Fruit fly (Drosophila melanogaster) whole organism, pupa: ENCODE data around the gene GlyRS.

Experiments used
- CG10348 ChIP-seq: fragments of 200-800 bp; sonication (Bioruptor generic); IDR thresholded peaks from 2 replicates; pipeline ENCODE4 v1.3.6; 2022; ENCODE audit warnings: missing biosample characterization, missing genetic modification characterization
- CG12605 ChIP-seq: fragments of 200-800 bp; sonication (Bioruptor generic); IDR thresholded peaks from 2 replicates; pipeline ENCODE4 v1.3.6; 2022; ENCODE audit warnings: missing biosample characterization, missing genetic modification characterization
- CG13204 ChIP-seq: fragments of 200-800 bp; sonication (Bioruptor generic); optimal IDR thresholded peaks from 2 replicates; lab custom pipeline; 2018; ENCODE audit warnings: missing biosample characterization, mild to moderate bottlenecking, missing genetic modification characterization, moderate library complexity
- CG14655 ChIP-seq: fragments of 200-800 bp; sonication (Bioruptor generic); optimal IDR thresholded peaks from 3 replicates; lab custom pipeline; 2017; ENCODE audit warnings: mild to moderate bottlenecking, missing biosample characterization, missing genetic modification reagents, missing genetic modification characterization
- CG15710 ChIP-seq: fragments of 200-800 bp; sonication (Bioruptor generic); optimal IDR thresholded peaks from 2 replicates; lab custom pipeline; 2018; ENCODE audit warnings: missing biosample characterization, mild to moderate bottlenecking, missing genetic modification characterization, moderate library complexity
- CG17806 ChIP-seq: fragments of 200-800 bp; sonication (Bioruptor generic); optimal IDR thresholded peaks from 2 replicates; lab custom pipeline; 2018; ENCODE audit warnings: missing biosample characterization, mild to moderate bottlenecking, missing genetic modification characterization, moderate library complexity
- CG32121 ChIP-seq: fragments of 200-800 bp; sonication (Bioruptor generic); IDR thresholded peaks from 2 replicates; pipeline ENCODE4 v1.3.6; 2022; ENCODE audit warnings: missing biosample characterization, missing genetic modification characterization
- CG34367 ChIP-seq: fragments of 200-800 bp; sonication (Bioruptor generic); optimal IDR thresholded peaks from 2 replicates; lab custom pipeline; 2018; ENCODE audit warnings: missing biosample characterization, mild to moderate bottlenecking, missing genetic modification characterization
- CG4496 ChIP-seq: fragments of 200-800 bp; sonication (Bioruptor generic); IDR thresholded peaks from 3 replicates; pipeline ENCODE4 v1.3.6; 2022; ENCODE audit warnings: missing biosample characterization, missing genetic modification characterization
- CG8159 ChIP-seq: fragments of 200-800 bp; sonication (Bioruptor generic); optimal IDR thresholded peaks from 3 replicates; lab custom pipeline; 2018; ENCODE audit warnings: missing biosample characterization, mild to moderate bottlenecking, missing genetic modification characterization, moderate library complexity
- CG8301 ChIP-seq: fragments of 200-800 bp; sonication (Bioruptor generic); optimal IDR thresholded peaks from 2 replicates; lab custom pipeline; 2018; ENCODE audit warnings: missing biosample characterization, mild to moderate bottlenecking, missing genetic modification characterization
- CG9948 ChIP-seq: fragments of 200-800 bp; sonication (Bioruptor generic); optimal IDR thresholded peaks from 2 replicates; lab custom pipeline; 2018; ENCODE audit warnings: missing biosample characterization, mild to moderate bottlenecking, missing genetic modification characterization, moderate library complexity
- D1 ChIP-seq: fragments of 200-800 bp; sonication (Bioruptor generic); optimal IDR thresholded peaks from 2 replicates; lab custom pipeline; 2018; ENCODE audit warnings: missing biosample characterization, mild to moderate bottlenecking, missing genetic modification characterization, moderate library complexity
- EcR ChIP-seq: fragments of 200-800 bp; sonication (Bioruptor generic); optimal IDR thresholded peaks from 3 replicates; lab custom pipeline; 2019; ENCODE audit warnings: missing biosample characterization, missing genetic modification characterization, mild to moderate bottlenecking, moderate library complexity, missing genetic modification reagents
- Ets98B ChIP-seq: fragments of 200-800 bp; sonication (Bioruptor generic); IDR thresholded peaks from 2 replicates; pipeline ENCODE4 v1.3.6; 2022; ENCODE audit warnings: missing biosample characterization, missing genetic modification characterization
- Pif1A ChIP-seq: fragments of 200-800 bp; sonication (Bioruptor generic); optimal IDR thresholded peaks from 3 replicates; lab custom pipeline; 2016; ENCODE audit warnings: missing biosample characterization, missing genetic modification characterization
- Pif1B ChIP-seq: fragments of 200-800 bp; sonication (Bioruptor generic); optimal IDR thresholded peaks from 3 replicates; lab custom pipeline; 2016; ENCODE audit warnings: missing biosample characterization, missing genetic modification characterization
- Snoo ChIP-seq: fragments of 200-800 bp; sonication (Bioruptor generic); optimal IDR thresholded peaks from 3 replicates; lab custom pipeline; 2017; ENCODE audit warnings: missing biosample characterization, mild to moderate bottlenecking, missing genetic modification characterization, inconsistent platforms
- fd96Ca ChIP-seq: fragments of 200-800 bp; sonication (Bioruptor generic); IDR thresholded peaks from 3 replicates; pipeline ENCODE4 v1.3.6; 2022; ENCODE audit warnings: missing biosample characterization, missing genetic modification characterization
- gl ChIP-seq: fragments of 200-800 bp; sonication (Bioruptor generic); optimal IDR thresholded peaks from 2 replicates; lab custom pipeline; 2018; ENCODE audit warnings: missing biosample characterization, mild to moderate bottlenecking, missing genetic modification characterization
- rn ChIP-seq: fragments of 200-800 bp; sonication (Bioruptor generic); IDR thresholded peaks from 2 replicates; pipeline ENCODE4 v1.3.6; 2022; ENCODE audit warnings: missing biosample characterization, missing genetic modification characterization

Gene GlyRS

dm6 chr3L:15088285-15088684 is 6.7 kb upstream of the GlyRS start:
- TF ChIP-seq Pif1B (GFP tag; lab: Kevin White, UChicago) (no peak), Snoo (tag; lab: Kevin White, UChicago) (no peak), CG32121 (GFP tag; lab: Robert Waterston, UW) (no peak), CG15710 (tag; lab: Kevin White, UChicago) (no peak), D1 (tag; lab: Kevin White, UChicago) (no peak), CG14655 (GFP tag; lab: Kevin White, UChicago) (no peak), CG8159 (tag; lab: Kevin White, UChicago) (no peak)

- TF ChIP-seq rn (no peak), CG8301 (tag; lab: Kevin White, UChicago) (no peak), EcR (no peak), CG10348 (GFP tag; lab: Robert Waterston, UW) (no peak), CG15710 (tag; lab: Kevin White, UChicago) (no peak), gl (tag; lab: Kevin White, UChicago) (no peak), CG17806 (tag; lab: Kevin White, UChicago) (no peak), CG8159 (tag; lab: Kevin White, UChicago) (no peak), Pif1B (GFP tag; lab: Kevin White, UChicago) (no peak), CG34367 (tag; lab: Kevin White, UChicago) (no peak), CG14655 (GFP tag; lab: Kevin White, UChicago) (no peak), Ets98B (GFP tag; lab: Robert Waterston, UW) (no peak)
Measured at dm6 chr3L:15089083-15089704, 5.7 kb upstream of the GlyRS start.

DNA sequence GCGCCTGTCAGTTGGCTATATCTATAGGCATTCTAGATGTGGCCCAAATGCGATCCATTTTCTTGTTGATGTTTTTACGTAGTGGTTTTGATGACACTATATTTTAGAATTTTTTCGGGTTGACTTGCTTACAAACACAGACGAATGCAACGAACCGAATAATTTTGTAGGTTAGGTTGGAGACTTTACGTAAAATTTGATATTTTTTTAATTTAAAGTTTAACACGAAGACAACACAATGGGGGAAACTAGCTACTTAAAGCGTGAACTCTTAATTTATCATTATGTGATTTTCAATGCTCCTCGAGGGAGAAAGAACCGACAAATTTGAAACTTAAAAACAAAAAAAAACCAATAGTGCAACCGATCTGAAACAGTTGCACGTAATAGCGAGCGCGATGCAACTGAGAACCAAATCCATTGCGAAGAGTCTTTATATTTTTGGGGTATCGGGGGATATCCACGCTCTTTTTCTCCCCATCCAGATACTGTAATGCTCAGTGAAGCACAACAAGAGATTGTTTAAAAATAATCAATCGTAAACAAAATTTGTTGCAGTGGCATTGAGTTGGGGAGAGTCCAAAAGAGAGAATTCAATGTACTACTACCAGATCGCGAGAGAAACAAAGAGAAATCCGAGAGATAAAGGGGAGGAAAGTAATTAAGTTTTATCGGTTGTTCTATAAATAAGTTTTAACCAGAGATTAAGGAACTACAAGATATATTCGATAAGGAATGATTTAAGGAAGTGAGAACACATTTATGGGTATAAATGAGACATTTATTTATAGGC is 4.9 kb upstream of the GlyRS start:
- no peak for TF ChIP-seq Snoo (tag; lab: Kevin White, UChicago)
- TF ChIP-seq EcR = no peak
- TF ChIP-seq gl (tag; lab: Kevin White, UChicago) = no peak
- TF ChIP-seq CG15710 (tag; lab: Kevin White, UChicago) = no peak
- TF ChIP-seq CG32121 (GFP tag; lab: Robert Waterston, UW) = no peak

- TF ChIP-seq CG12605 (GFP tag; lab: Robert Waterston, UW) (no peak), CG10348 (GFP tag; lab: Robert Waterston, UW) (no peak), D1 (tag; lab: Kevin White, UChicago) (no peak), CG8301 (tag; lab: Kevin White, UChicago) (no peak), gl (tag; lab: Kevin White, UChicago) (no peak), fd96Ca (GFP tag; lab: Robert Waterston, UW) (no peak), CG34367 (tag; lab: Kevin White, UChicago) (no peak), Pif1A (GFP tag; lab: Kevin White, UChicago) (peak; percentile 19), CG15710 (tag; lab: Kevin White, UChicago) (no peak), rn (no peak), CG14655 (GFP tag; lab: Kevin White, UChicago) (no peak), Pif1B (GFP tag; lab: Kevin White, UChicago) (no peak), CG9948 (tag; lab: Kevin White, UChicago) (no peak), CG8159 (tag; lab: Kevin White, UChicago) (peak; percentile 5), Snoo (tag; lab: Kevin White, UChicago) (no peak), CG32121 (GFP tag; lab: Robert Waterston, UW) (0 out of 2 replicates have a peak, but pooled peaks have one; percentile 37), CG13204 (no peak), CG4496 (0 out of 3 replicates have a peak, but pooled peaks have one; percentile 49), Ets98B (GFP tag; lab: Robert Waterston, UW) (no peak; the same call in 1 of the 2 replicates), EcR (peak; percentile 70), CG17806 (tag; lab: Kevin White, UChicago) (no peak)
Measured at dm6 chr3L:15093929-15094588, 883 bp upstream of the GlyRS start.

DNA sequence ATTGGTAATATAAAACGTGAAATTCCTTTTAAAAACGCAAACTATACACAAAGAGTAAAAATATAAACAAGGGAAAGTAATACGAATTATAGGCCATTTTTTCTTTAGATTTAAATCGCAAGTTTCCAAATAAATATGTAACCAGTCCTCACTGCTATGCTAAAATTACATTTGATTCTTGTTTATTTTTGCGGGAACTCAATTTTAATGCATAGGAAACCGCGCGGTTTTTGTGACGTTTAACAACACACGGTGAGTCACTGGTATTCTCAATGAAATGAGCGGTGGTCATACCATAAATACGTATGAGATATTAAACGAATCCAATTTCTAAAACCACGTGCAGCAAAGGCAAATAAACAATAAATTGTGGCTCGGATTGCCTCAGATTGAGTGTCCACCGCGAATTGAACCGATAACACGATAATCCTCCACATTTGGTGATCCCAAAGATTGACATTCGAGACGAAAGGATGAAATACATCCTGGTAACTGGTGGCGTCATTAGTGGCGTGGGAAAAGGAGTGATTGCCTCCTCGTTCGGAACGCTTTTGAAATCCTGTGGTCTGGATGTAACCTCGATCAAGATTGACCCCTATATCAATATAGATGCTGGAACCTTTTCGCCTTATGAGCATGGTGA is 3.1 kb downstream of the GlyRS start, which contains the start of gene Ctps:
Gene Ctps (plus strand): TSS at position 37 of the 643 bp plus-strand sequence.
- TF ChIP-seq CG8159 (tag; lab: Kevin White, UChicago) = no peak
- TF ChIP-seq Pif1A (GFP tag; lab: Kevin White, UChicago) = peak; percentile 0
- no peak for TF ChIP-seq Pif1B (GFP tag; lab: Kevin White, UChicago)
- TF ChIP-seq D1 (tag; lab: Kevin White, UChicago) = peak; percentile 49
- no peak for TF ChIP-seq CG9948 (tag; lab: Kevin White, UChicago)
- TF ChIP-seq Ets98B (GFP tag; lab: Robert Waterston, UW) = no peak
- TF ChIP-seq CG8301 (tag; lab: Kevin White, UChicago) = no peak
- no peak for TF ChIP-seq CG4496
- TF ChIP-seq CG17806 (tag; lab: Kevin White, UChicago) = no peak
- no peak for TF ChIP-seq CG14655 (GFP tag; lab: Kevin White, UChicago)
- no peak for TF ChIP-seq CG12605 (GFP tag; lab: Robert Waterston, UW)
- no peak for TF ChIP-seq CG15710 (tag; lab: Kevin White, UChicago)
- TF ChIP-seq, all 21 proteins: peak for 2
